Fruit fly (Drosophila melanogaster): ENCODE results near the gene Cpr64Ab.

- TF ChIP-seq CTCF (optimal IDR thresholded peaks at IDR 0.05) (no peak), CG8478 (optimal IDR thresholded peaks at IDR 0.05) (no peak)
Measured at dm6 chr3L:4254301-4254834, 43.0 kb upstream of the Cpr64Ab start, which contains the start of the genes ago and CG1265.

Measured in S2 (cell line).